Worm (Caenorhabditis elegans): Measurements from ENCODE around the gene twk-16.

twk-16 gene

ce11 chrX:3127626-3128142 lies 46.8 kb downstream of the twk-16 start (continued):
- TF ChIP-seq ceh-18 (tag; optimal IDR thresholded peaks at IDR 0.05) (peak; percentile 98), pha-2 (tag; optimal IDR thresholded peaks at IDR 0.05) (peak; percentile 19), ceh-22 (tag; optimal IDR thresholded peaks at IDR 0.05) (peak; percentile 90), pqm-1 (tag; optimal IDR thresholded peaks at IDR 0.05) (peak; percentile 51), ama-1 (optimal IDR thresholded peaks at IDR 0.05) (peak; percentile 33), dve-1 (tag; optimal IDR thresholded peaks at IDR 0.05) (peak; percentile 30), che-1 (tag; optimal IDR thresholded peaks at IDR 0.05) (peak; percentile 55), T23F11.4 (GFP tag; optimal IDR thresholded peaks at IDR 0.05) (peak; percentile 72), ets-4 (tag; optimal IDR thresholded peaks at IDR 0.05) (peak; percentile 57), pat-9 (tag; optimal IDR thresholded peaks at IDR 0.05) (peak; percentile 62), odd-2 (tag; optimal IDR thresholded peaks at IDR 0.05) (no peak), ttx-3 (tag; optimal IDR thresholded peaks at IDR 0.05) (no peak), ceh-19 (GFP tag; optimal IDR thresholded peaks at IDR 0.05) (peak; percentile 84), madf-2 (tag; optimal IDR thresholded peaks at IDR 0.05) (peak; percentile 31), ceh-34 (tag; optimal IDR thresholded peaks at IDR 0.05) (peak; percentile 97), K09A11.1 (tag; optimal IDR thresholded peaks at IDR 0.05; ENCODE audit: insufficient read depth) (peak; percentile 44), nhr-232 (tag; optimal IDR thresholded peaks at IDR 0.05) (peak; percentile 16), gmeb-2 (tag; optimal IDR thresholded peaks at IDR 0.05) (peak; percentile 17), tbx-2 (tag; optimal IDR thresholded peaks at IDR 0.05) (peak; percentile 96), tbx-7 (tag; optimal IDR thresholded peaks at IDR 0.05) (peak; percentile 46), ahr-1 (tag; optimal IDR thresholded peaks at IDR 0.05) (no peak), unc-55 (GFP tag; optimal IDR thresholded peaks at IDR 0.05) (peak; percentile 95), ref-2 (tag; optimal IDR thresholded peaks at IDR 0.05) (peak; percentile 92), fax-1 (tag; optimal IDR thresholded peaks at IDR 0.05) (peak; percentile 43), sox-4 (tag; optimal IDR thresholded peaks at IDR 0.05) (peak; percentile 74), hlh-30 (tag; optimal IDR thresholded peaks at IDR 0.05; ENCODE audit: insufficient read depth) (peak; percentile 84), nfya-1 (tag; optimal IDR thresholded peaks at IDR 0.05) (peak; percentile 97)
